Worm (Caenorhabditis elegans) whole organism, young adult: ENCODE measurements around the gene K09E2.2.
A peak's percentile ranks its signal among the peaks of the same experiment; 100 is the strongest.

Source experiments
- B0035.1 ChIP-seq: sonication (generic microtip); optimal IDR thresholded peaks from 2 replicates; lab custom pipeline; 2016; ENCODE audit warnings: missing genetic modification characterization, mild to moderate bottlenecking, missing compliant biosample characterization, missing genotype, missing genetic modification reagents
- C06A6.2 ChIP-seq: fragments of 200-800 bp; sonication (Bioruptor generic); conservative IDR thresholded peaks from 2 replicates; pipeline ENCODE4 v1.3.6; 2022; ENCODE audit warnings: missing genetic modification characterization, missing compliant biosample characterization
- F33H1.4 ChIP-seq: fragments of 200-800 bp; sonication (Bioruptor generic); IDR thresholded peaks from 2 replicates; pipeline ENCODE4 v1.3.6; 2022; ENCODE audit warnings: missing genetic modification reagents, missing genetic modification characterization, missing compliant biosample characterization
- F52B5.7 ChIP-seq: sonication (generic microtip); optimal IDR thresholded peaks from 2 replicates; lab custom pipeline; 2016; ENCODE audit warnings: mild to moderate bottlenecking, missing genetic modification characterization, missing compliant biosample characterization
- F57A8.1 ChIP-seq: fragments of 200-800 bp; sonication (Bioruptor generic); optimal IDR thresholded peaks from 2 replicates; lab custom pipeline; 2018; ENCODE audit warnings: mild to moderate bottlenecking, missing genetic modification characterization, moderate library complexity, missing compliant biosample characterization
- F57C9.4 ChIP-seq: sonication (generic microtip); optimal IDR thresholded peaks from 2 replicates; lab custom pipeline; 2017; ENCODE audit warnings: mild to moderate bottlenecking, missing genetic modification characterization, missing compliant biosample characterization
- Y95B8A.8 ChIP-seq: fragments of 200-800 bp; sonication (Bioruptor generic); IDR thresholded peaks from 2 replicates; pipeline ENCODE4 v1.3.6; 2022; ENCODE audit warnings: missing genetic modification reagents, missing genetic modification characterization, missing compliant biosample characterization
- ZK185.1 ChIP-seq: sonication (generic microtip); optimal IDR thresholded peaks from 2 replicates; lab custom pipeline; 2016; ENCODE audit warnings: mild to moderate bottlenecking, missing genetic modification characterization, missing compliant biosample characterization; ENCODE audit not compliant: poor library complexity, severe bottlenecking
- attf-5 ChIP-seq: fragments of 200-800 bp; sonication (Bioruptor generic); optimal IDR thresholded peaks from 2 replicates; lab custom pipeline; 2018; ENCODE audit warnings: mild to moderate bottlenecking, missing genetic modification characterization, missing compliant biosample characterization
- cebp-1 ChIP-seq, 2 experiments: fragments of 200-800 bp in 1 of 2; sonication (Bioruptor generic) in 1 of 2; sonication (generic microtip) in 1 of 2; IDR thresholded peaks in 1 of 2; optimal IDR thresholded peaks in 1 of 2; 2 replicates each; pipeline versions ENCODE4 v1.3.6 to Lab custom; 2017 to 2022; ENCODE audit warnings: missing compliant biosample characterization in 2 of 2, missing genetic modification characterization in 2 of 2, mild to moderate bottlenecking in 1 of 2, missing genetic modification reagents in 1 of 2, moderate library complexity in 1 of 2
- ceh-27 ChIP-seq: fragments of 200-800 bp; sonication (Bioruptor generic); optimal IDR thresholded peaks from 2 replicates; lab custom pipeline; 2018; ENCODE audit warnings: mild to moderate bottlenecking, missing genetic modification characterization, moderate library complexity, missing compliant biosample characterization
- ceh-58 ChIP-seq: fragments of 200-800 bp; sonication (Bioruptor generic); IDR thresholded peaks from 2 replicates; pipeline ENCODE4 v1.3.6; 2022; ENCODE audit warnings: missing genetic modification characterization, missing compliant biosample characterization
- ceh-79 ChIP-seq: sonication (generic microtip); optimal IDR thresholded peaks from 2 replicates; lab custom pipeline; 2017; ENCODE audit warnings: mild to moderate bottlenecking, missing genetic modification characterization, missing compliant biosample characterization
- ceh-91 ChIP-seq: fragments of 200-800 bp; sonication (Bioruptor generic); IDR thresholded peaks from 2 replicates; pipeline ENCODE4 v1.3.6; 2022; ENCODE audit warnings: missing genetic modification reagents, missing genetic modification characterization, missing compliant biosample characterization
- chd-7 ChIP-seq: sonication (generic microtip); optimal IDR thresholded peaks from 2 replicates; lab custom pipeline; 2016; ENCODE audit warnings: mild to moderate bottlenecking, missing genetic modification characterization, moderate library complexity, missing compliant biosample characterization
- die-1 ChIP-seq: sonication (generic microtip); optimal IDR thresholded peaks from 2 replicates; lab custom pipeline; 2016; ENCODE audit warnings: missing genotype, mild to moderate bottlenecking, missing genetic modification characterization, missing compliant biosample characterization
- dox-1 ChIP-seq: fragments of 200-800 bp; sonication (Bioruptor generic); IDR thresholded peaks from 2 replicates; pipeline ENCODE4 v1.3.6; 2022; ENCODE audit warnings: missing genetic modification reagents, missing genetic modification characterization, missing compliant biosample characterization
- efl-1 ChIP-seq: fragments of 150-350 bp; optimal IDR thresholded peaks from 2 replicates; lab custom pipeline; 2014; ENCODE audit warnings: missing biosample characterization, missing genetic modification reagents, missing genetic modification characterization
- egl-18 ChIP-seq: fragments of 200-800 bp; sonication (Bioruptor generic); IDR thresholded peaks from 2 replicates; pipeline ENCODE4 v1.3.6; 2022; ENCODE audit warnings: missing genetic modification reagents, missing genetic modification characterization, missing compliant biosample characterization
- egl-44 ChIP-seq: fragments of 200-800 bp; sonication (Bioruptor generic); IDR thresholded peaks from 2 replicates; pipeline ENCODE4 v1.3.6; 2022; ENCODE audit warnings: missing genetic modification reagents, missing genetic modification characterization, missing compliant biosample characterization
- ekl-4 ChIP-seq: fragments of 200-800 bp; sonication (Bioruptor generic); IDR thresholded peaks from 2 replicates; pipeline ENCODE4 v1.3.6; 2022; ENCODE audit warnings: missing genetic modification reagents, missing genetic modification characterization, missing compliant biosample characterization
- hmg-20 ChIP-seq: fragments of 200-800 bp; sonication (Bioruptor generic); IDR thresholded peaks from 2 replicates; pipeline ENCODE4 v1.3.6; 2022; ENCODE audit warnings: missing genetic modification reagents, missing genetic modification characterization, missing compliant biosample characterization
- hsf-1 ChIP-seq: fragments of 200-800 bp; sonication (Bioruptor generic); IDR thresholded peaks from 2 replicates; pipeline ENCODE4 v1.3.6; 2022; ENCODE audit warnings: missing genetic modification reagents, missing genetic modification characterization, missing compliant biosample characterization
- let-607 ChIP-seq, 2 experiments: fragments of 200-800 bp in 1 of 2; sonication (Bioruptor generic) in 1 of 2; sonication (generic microtip) in 1 of 2; optimal IDR thresholded peaks; 2 replicates each; lab custom pipeline; 2016 to 2018; ENCODE audit warnings: mild to moderate bottlenecking in 2 of 2, missing compliant biosample characterization in 2 of 2, missing genetic modification characterization in 2 of 2, moderate library complexity in 2 of 2, missing genotype in 1 of 2
- lin-35 ChIP-seq, 3 experiments: fragments of 150-350 bp in 2 of 3; sonication (generic microtip) in 1 of 3; optimal IDR thresholded peaks; 2 replicates each; lab custom pipeline; 2014 to 2018; ENCODE audit warnings: missing biosample characterization in 3 of 3, missing genetic modification characterization in 3 of 3, missing genetic modification reagents in 3 of 3
- lin-40 ChIP-seq: sonication (generic microtip); optimal IDR thresholded peaks from 2 replicates; lab custom pipeline; 2016; ENCODE audit warnings: missing genetic modification characterization, mild to moderate bottlenecking, missing compliant biosample characterization, missing genotype, missing genetic modification reagents
- madf-3 ChIP-seq: fragments of 200-800 bp; sonication (Bioruptor generic); IDR thresholded peaks from 2 replicates; pipeline ENCODE4 v1.3.6; 2022; ENCODE audit warnings: missing genetic modification reagents, missing genetic modification characterization, missing compliant biosample characterization
- mel-28 ChIP-seq: sonication (generic microtip); optimal IDR thresholded peaks from 2 replicates; lab custom pipeline; 2016; ENCODE audit warnings: borderline replicate concordance, mild to moderate bottlenecking, missing genetic modification characterization, missing compliant biosample characterization
- nfyb-1 ChIP-seq: fragments of 200-800 bp; sonication (Bioruptor generic); IDR thresholded peaks from 2 replicates; pipeline ENCODE4 v1.3.6; 2022; ENCODE audit warnings: missing genetic modification reagents, missing genetic modification characterization, missing compliant biosample characterization
- nhr-120 ChIP-seq: fragments of 200-800 bp; sonication (Bioruptor generic); IDR thresholded peaks from 2 replicates; pipeline ENCODE4 v1.3.6; 2022; ENCODE audit warnings: missing genetic modification characterization, missing compliant biosample characterization
- nhr-80 ChIP-seq: sonication (generic microtip); optimal IDR thresholded peaks from 2 replicates; lab custom pipeline; 2016; ENCODE audit warnings: missing genetic modification characterization, missing compliant biosample characterization
- rcor-1 ChIP-seq: fragments of 200-800 bp; sonication (Bioruptor generic); IDR thresholded peaks from 2 replicates; pipeline ENCODE4 v1.3.6; 2022; ENCODE audit warnings: missing genetic modification reagents, missing genetic modification characterization, missing compliant biosample characterization
- rpc-1 ChIP-seq, 2 experiments: fragments of 150-350 bp in 1 of 2; sonication (generic microtip) in 1 of 2; optimal IDR thresholded peaks; 2 replicates each; lab custom pipeline; 2014 to 2018; ENCODE audit warnings: missing biosample characterization in 1 of 2, missing genetic modification characterization in 1 of 2, missing genetic modification reagents in 1 of 2, missing genotype in 1 of 2
- snpc-1.1 ChIP-seq: sonication (generic microtip); optimal IDR thresholded peaks from 2 replicates; lab custom pipeline; 2017; ENCODE audit warnings: missing genetic modification characterization, mild to moderate bottlenecking, missing compliant biosample characterization, antibody characterized with exemption, moderate library complexity, missing genotype, missing genetic modification reagents; ENCODE audit not compliant: insufficient read depth
- snpc-1.3 ChIP-seq: sonication (generic microtip); optimal IDR thresholded peaks from 2 replicates; lab custom pipeline; 2017; ENCODE audit warnings: missing genetic modification characterization, mild to moderate bottlenecking, missing compliant biosample characterization, antibody characterized with exemption, moderate library complexity, missing genotype, missing genetic modification reagents; ENCODE audit not compliant: insufficient read depth
- snpc-4 ChIP-seq, 5 experiments: fragments of 150-350 bp in 1 of 5; sonication (generic microtip) in 4 of 5; optimal IDR thresholded peaks; 2 replicates each; lab custom pipeline; 2014 to 2018; ENCODE audit warnings: missing genetic modification characterization in 5 of 5, missing biosample characterization in 3 of 5, antibody characterized with exemption in 2 of 5, mild to moderate bottlenecking in 2 of 5, missing compliant biosample characterization in 2 of 5, missing genotype in 2 of 5, moderate library complexity in 2 of 5, missing genetic modification reagents in 1 of 5
- sptf-2 ChIP-seq: fragments of 200-800 bp; sonication (Bioruptor generic); optimal IDR thresholded peaks from 2 replicates; lab custom pipeline; 2018; ENCODE audit warnings: mild to moderate bottlenecking, missing genetic modification characterization, missing compliant biosample characterization
- tlf-1 ChIP-seq: fragments of 200-800 bp; sonication (Bioruptor generic); optimal IDR thresholded peaks from 2 replicates; lab custom pipeline; 2018; ENCODE audit warnings: mild to moderate bottlenecking, missing genetic modification characterization, missing compliant biosample characterization
- unc-130 ChIP-seq: sonication (generic microtip); optimal IDR thresholded peaks from 2 replicates; lab custom pipeline; 2016; ENCODE audit warnings: missing genetic modification reagents, missing genetic modification characterization, missing compliant biosample characterization
- xnd-1 ChIP-seq: sonication (generic microtip); optimal IDR thresholded peaks from 2 replicates; lab custom pipeline; 2016; ENCODE audit warnings: missing genotype, missing genetic modification reagents, missing genetic modification characterization, missing compliant biosample characterization
- ztf-22 ChIP-seq: fragments of 200-800 bp; sonication (Bioruptor generic); optimal IDR thresholded peaks from 2 replicates; lab custom pipeline; 2018; ENCODE audit warnings: mild to moderate bottlenecking, missing genetic modification characterization, moderate library complexity, missing compliant biosample characterization
- ztf-28 ChIP-seq: fragments of 200-800 bp; sonication (Bioruptor generic); IDR thresholded peaks from 2 replicates; pipeline ENCODE4 v1.3.6; 2022; ENCODE audit warnings: missing genetic modification reagents, missing genetic modification characterization, missing compliant biosample characterization
- ztf-6 ChIP-seq: fragments of 200-800 bp; sonication (Bioruptor generic); IDR thresholded peaks from 2 replicates; pipeline ENCODE4 v1.3.6; 2022; ENCODE audit warnings: missing genetic modification reagents, missing genetic modification characterization, missing compliant biosample characterization

The K09E2.2 gene

ce11 chrX:8638679-8639184 lies 34.1 kb upstream of the K09E2.2 start (continued):
- TF ChIP-seq cebp-1 (GFP tag; IDR thresholded peaks at IDR 0.05; lab: Robert Waterston, UW) (no peak; the same call in 1 of the 2 replicates), cebp-1 (tag; optimal IDR thresholded peaks at IDR 0.05; lab: Kevin White, UChicago) (no peak), F57A8.1 (GFP tag; lab: Kevin White, UChicago) (peak; percentile 61), dox-1 (GFP tag; lab: Robert Waterston, UW) (no peak; the same call in 1 of the 2 replicates), xnd-1 (tag; lab: Kevin White, UChicago) (no peak), efl-1 (GFP tag; lab: Kevin White, UChicago) (no peak), F52B5.7 (tag; lab: Kevin White, UChicago) (peak; percentile 48), egl-18 (GFP tag; lab: Robert Waterston, UW) (no peak), snpc-4 (GFP tag; optimal IDR thresholded peaks at IDR 0.05; lab: Kevin White, UChicago) (peak; percentile 61), snpc-4 (tag; optimal IDR thresholded peaks at IDR 0.05; lab: Kevin White, UChicago) (peak in 2 of 4 experiments; percentile 53 to 63), ceh-58 (GFP tag; lab: Robert Waterston, UW) (no peak), nhr-120 (GFP tag; lab: Robert Waterston, UW) (0 out of 2 replicates have a peak, but pooled peaks have one; percentile 86), attf-5 (GFP tag; lab: Kevin White, UChicago) (peak; percentile 26), lin-40 (tag; lab: Kevin White, UChicago) (peak; percentile 16), F57C9.4 (tag; lab: Kevin White, UChicago) (no peak), snpc-1.3 (no peak), lin-35 (GFP tag; optimal IDR thresholded peaks at IDR 0.05; lab: Kevin White, UChicago) (peak in 1 of 3 experiments; percentile 14), Y95B8A.8 (no peak), chd-7 (peak; percentile 36), ztf-6 (GFP tag; lab: Robert Waterston, UW) (0 out of 2 replicates have a peak, but pooled peaks have one; percentile 24), madf-3 (no peak), ceh-91 (0 out of 2 replicates have a peak, but pooled peaks have one; percentile 16), B0035.1 (tag; lab: Kevin White, UChicago) (no peak), mel-28 (tag; lab: Kevin White, UChicago) (no peak), nfyb-1 (peak; percentile 70; the same call in 1 of the 2 replicates), hmg-20 (GFP tag; lab: Robert Waterston, UW) (no peak), hsf-1 (GFP tag; lab: Robert Waterston, UW) (peak; percentile 44; the same call in 1 of the 2 replicates), rcor-1 (GFP tag; lab: Robert Waterston, UW) (peak; percentile 35; the same call in 1 of the 2 replicates), die-1 (tag; lab: Kevin White, UChicago) (peak; percentile 91), rpc-1 (optimal IDR thresholded peaks at IDR 0.05; lab: Kevin White, UChicago) (peak; percentile 88), rpc-1 (tag; optimal IDR thresholded peaks at IDR 0.05; lab: Kevin White, UChicago) (peak; percentile 97), sptf-2 (GFP tag; lab: Kevin White, UChicago) (peak; percentile 33)
- TF ChIP-seq, all 124 proteins: peak for 56

DNA sequence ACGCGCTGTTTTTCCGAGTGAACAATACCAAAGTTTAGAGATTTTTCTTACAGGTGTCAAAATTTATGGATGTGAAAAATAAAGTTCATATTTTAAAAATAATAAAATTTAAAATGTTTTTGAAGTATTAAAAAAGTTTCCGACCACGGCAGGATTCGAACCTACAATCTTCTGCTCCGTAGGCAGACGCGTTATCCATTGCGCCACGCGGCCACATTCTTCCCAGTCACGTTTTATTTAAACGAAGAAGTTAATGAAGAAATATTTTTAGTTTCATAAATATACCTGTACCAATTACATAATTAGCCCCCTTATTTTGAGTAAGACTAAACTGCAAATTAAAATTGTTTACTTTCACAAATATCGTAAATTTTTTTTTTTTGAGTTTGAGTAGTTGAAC lies 32.2 kb upstream of the K09E2.2 start:
- TF ChIP-seq ZK185.1 (tag; lab: Kevin White, UChicago), result peak; percentile 71
- TF ChIP-seq C06A6.2, result no peak
- TF ChIP-seq F33H1.4, result no peak
- 0 out of 2 replicates have a peak, but pooled peaks have one; percentile 34 for TF ChIP-seq nfyb-1
- TF ChIP-seq snpc-1.1, result peak; percentile 68
- no peak for TF ChIP-seq ceh-27 (GFP tag; lab: Kevin White, UChicago)
- no peak for TF ChIP-seq tlf-1 (GFP tag; lab: Kevin White, UChicago)
- peak; percentile 17; the same call in 1 of the 2 replicates for TF ChIP-seq ztf-28 (GFP tag; lab: Robert Waterston, UW)
- TF ChIP-seq cebp-1 (GFP tag; IDR thresholded peaks at IDR 0.05; lab: Robert Waterston, UW), result no peak
- peak; percentile 37 for TF ChIP-seq cebp-1 (tag; optimal IDR thresholded peaks at IDR 0.05; lab: Kevin White, UChicago)
- no peak for TF ChIP-seq Y95B8A.8
- peak; percentile 19; the same call in 1 of the 2 replicates for TF ChIP-seq egl-44 (GFP tag; lab: Robert Waterston, UW)
- peak in 1 of 2 experiments; percentile 33 for TF ChIP-seq let-607 (tag; optimal IDR thresholded peaks at IDR 0.05; lab: Kevin White, UChicago)
- TF ChIP-seq mel-28 (tag; lab: Kevin White, UChicago), result no peak
- no peak for TF ChIP-seq ekl-4
- TF ChIP-seq nhr-80, result peak; percentile 7
- TF ChIP-seq ztf-22 (GFP tag; lab: Kevin White, UChicago), result no peak
- TF ChIP-seq F52B5.7 (tag; lab: Kevin White, UChicago), result no peak
- TF ChIP-seq ceh-79, result no peak
- peak in 1 of 3 experiments; percentile 61 for TF ChIP-seq lin-35 (GFP tag; optimal IDR thresholded peaks at IDR 0.05; lab: Kevin White, UChicago)
- peak; percentile 27 for TF ChIP-seq unc-130 (GFP tag; lab: Kevin White, UChicago)
